6 worm cellular contexts compared by ENCODE assay signal in genomic region chrX:10391174-10391573, ce11.
TF ChIP-seq lines count a peak whose summit lies in the region.

No protein-coding gene starts in this region.

TF ChIP-seq in whole organism, L1 larva, 84 proteins besides CTCF, POLR2A, EP300 and RAD21 (continued from another document):
- TF ChIP-seq C16A3.4 (tag; optimal IDR thresholded peaks at IDR 0.05; lab: Kevin White, UChicago), result peak; percentile 4
- TF ChIP-seq nhr-85 (tag; lab: Kevin White, UChicago), result peak; percentile 72
- TF ChIP-seq nhr-20 (tag; optimal IDR thresholded peaks at IDR 0.05; lab: Kevin White, UChicago), result peak; percentile 19
- TF ChIP-seq efl-1 (optimal IDR thresholded peaks at IDR 0.05; lab: Kevin White, UChicago), result no peak
- peak in 1 of 2 experiments; percentile 84 for TF ChIP-seq efl-1 (GFP tag; optimal IDR thresholded peaks at IDR 0.05 in 1 of 2; lab: Kevin White, UChicago)
- no peak for TF ChIP-seq ceh-88 (GFP tag; IDR thresholded peaks at IDR 0.05; lab: Robert Waterston, UW)
- TF ChIP-seq F16B12.6 (tag; optimal IDR thresholded peaks at IDR 0.05; lab: Kevin White, UChicago), result no peak
- TF ChIP-seq dpl-1 (GFP tag; optimal IDR thresholded peaks at IDR 0.05; lab: Kevin White, UChicago), result peak; percentile 29 to 40 (median 31)

TF ChIP-seq in whole organism, L2 larva, 48 proteins besides CTCF, POLR2A, EP300 and RAD21 (continued from another document):
- no peak for TF ChIP-seq nhr-23 (tag; optimal IDR thresholded peaks at IDR 0.05; lab: Kevin White, UChicago)

TF ChIP-seq in whole organism, L3 larva, 47 proteins besides CTCF, POLR2A, EP300 and RAD21 (continued from another document):
- no peak for TF ChIP-seq nhr-237 (tag; optimal IDR thresholded peaks at IDR 0.05; lab: Kevin White, UChicago)
- no peak for TF ChIP-seq tbx-2 (tag; optimal IDR thresholded peaks at IDR 0.05; lab: Kevin White, UChicago)
- TF ChIP-seq snpc-4 (tag; optimal IDR thresholded peaks at IDR 0.05; lab: Kevin White, UChicago), result peak; percentile 69
- no peak for TF ChIP-seq nhr-43 (tag; optimal IDR thresholded peaks at IDR 0.05; lab: Kevin White, UChicago; ENCODE audit: poor library complexity, severe bottlenecking)
- TF ChIP-seq zag-1 (tag; optimal IDR thresholded peaks at IDR 0.05; lab: Kevin White, UChicago), result no peak
- TF ChIP-seq sea-2 (GFP tag; optimal IDR thresholded peaks at IDR 0.05; lab: Kevin White, UChicago), result no peak
- peak; percentile 86 for TF ChIP-seq nhr-25 (tag; optimal IDR thresholded peaks at IDR 0.05; lab: Kevin White, UChicago)
- TF ChIP-seq nhr-12 (tag; optimal IDR thresholded peaks at IDR 0.05; lab: Kevin White, UChicago), result no peak
- no peak for TF ChIP-seq nhr-76 (tag; optimal IDR thresholded peaks at IDR 0.05; lab: Kevin White, UChicago)
- TF ChIP-seq fkh-2 (tag; optimal IDR thresholded peaks at IDR 0.05; lab: Kevin White, UChicago), result no peak
- TF ChIP-seq aly-2 (tag; optimal IDR thresholded peaks at IDR 0.05; lab: Kevin White, UChicago), result no peak
- no peak for TF ChIP-seq pqm-1 (tag; optimal IDR thresholded peaks at IDR 0.05; lab: Kevin White, UChicago)
TF ChIP-seq in whole organism, L3 larva: peak in this region for 6.

TF ChIP-seq in whole organism, L4 larva, 104 proteins besides CTCF, POLR2A, EP300 and RAD21 (continued from another document):
- TF ChIP-seq tra-1 (GFP tag; IDR thresholded peaks at IDR 0.05; lab: Robert Waterston, UW), result no peak
- no peak for TF ChIP-seq T26A8.4 (GFP tag; IDR thresholded peaks at IDR 0.05; lab: Robert Waterston, UW)
- peak; percentile 80 for TF ChIP-seq dve-1 (tag; optimal IDR thresholded peaks at IDR 0.05; lab: Kevin White, UChicago; ENCODE audit: insufficient read depth)
- TF ChIP-seq hmg-1.1 (GFP tag; IDR thresholded peaks at IDR 0.05; lab: Robert Waterston, UW), result 0 out of 2 replicates have a peak, but pooled peaks have one; percentile 16
- peak; percentile 13 for TF ChIP-seq nhr-77 (tag; optimal IDR thresholded peaks at IDR 0.05; lab: Kevin White, UChicago)
- TF ChIP-seq ceh-32 (tag; optimal IDR thresholded peaks at IDR 0.05; lab: Kevin White, UChicago; ENCODE audit: poor library complexity), result no peak
- peak; percentile 49; the same call in 1 of the 2 replicates for TF ChIP-seq madf-9 (GFP tag; conservative IDR thresholded peaks at IDR 0.05; lab: Robert Waterston, UW)
- peak; percentile 9 for TF ChIP-seq rbr-2 (tag; optimal IDR thresholded peaks at IDR 0.05; lab: Kevin White, UChicago)
TF ChIP-seq in whole organism, L4 larva: peak in this region for 15.

TF ChIP-seq in whole organism, mixed stage, embryonic, 35 proteins besides CTCF, POLR2A, EP300 and RAD21 (continued from another document):
- TF ChIP-seq ceh-83 (GFP tag; optimal IDR thresholded peaks at IDR 0.05; lab: Kevin White, UChicago) (no peak), ztf-11 (tag; optimal IDR thresholded peaks at IDR 0.05; lab: Kevin White, UChicago) (no peak), ham-2 (GFP tag; optimal IDR thresholded peaks at IDR 0.05; lab: Kevin White, UChicago) (peak; percentile 20), ceh-43 (GFP tag; optimal IDR thresholded peaks at IDR 0.05; lab: Kevin White, UChicago) (no peak), unc-62 (GFP tag; optimal IDR thresholded peaks at IDR 0.05; lab: Kevin White, UChicago) (no peak), nhr-237 (tag; optimal IDR thresholded peaks at IDR 0.05; lab: Kevin White, UChicago) (no peak), lsy-2 (tag; optimal IDR thresholded peaks at IDR 0.05; lab: Kevin White, UChicago) (no peak), lin-32 (GFP tag; optimal IDR thresholded peaks at IDR 0.05; lab: Kevin White, UChicago) (no peak), sptf-1 (tag; optimal IDR thresholded peaks at IDR 0.05; lab: Kevin White, UChicago) (no peak), blmp-1 (tag; optimal IDR thresholded peaks at IDR 0.05; lab: Kevin White, UChicago) (peak; percentile 22), unc-120 (tag; optimal IDR thresholded peaks at IDR 0.05; lab: Kevin White, UChicago; ENCODE audit: poor library complexity, severe bottlenecking) (no peak), tbx-8 (GFP tag; optimal IDR thresholded peaks at IDR 0.05; lab: Kevin White, UChicago) (no peak), nhr-28 (tag; optimal IDR thresholded peaks at IDR 0.05; lab: Kevin White, UChicago) (no peak), unc-39 (tag; optimal IDR thresholded peaks at IDR 0.05; lab: Kevin White, UChicago) (no peak), hlh-1 (tag; optimal IDR thresholded peaks at IDR 0.05; lab: Kevin White, UChicago) (no peak)
TF ChIP-seq in whole organism, mixed stage, embryonic: peak in this region for 8.

TF ChIP-seq in whole organism, young adult, 124 proteins besides CTCF, POLR2A, EP300 and RAD21 (continued from another document):
- TF ChIP-seq F52B5.7 (tag; optimal IDR thresholded peaks at IDR 0.05; lab: Kevin White, UChicago) (no peak), fkh-3 (tag; optimal IDR thresholded peaks at IDR 0.05; lab: Kevin White, UChicago) (no peak), nhr-80 (tag; optimal IDR thresholded peaks at IDR 0.05; lab: Kevin White, UChicago) (peak; percentile 28), zim-3 (tag; optimal IDR thresholded peaks at IDR 0.05; lab: Kevin White, UChicago) (no peak), ceh-100 (GFP tag; IDR thresholded peaks at IDR 0.05; lab: Robert Waterston, UW) (no peak), ztf-26 (tag; optimal IDR thresholded peaks at IDR 0.05; lab: Kevin White, UChicago) (peak; percentile 33), nfya-1 (tag; optimal IDR thresholded peaks at IDR 0.05; lab: Kevin White, UChicago; ENCODE audit: borderline replicate concordance, insufficient read depth) (no peak), zfh-2 (GFP tag; conservative IDR thresholded peaks at IDR 0.05; lab: Robert Waterston, UW) (no peak), hmg-1.2 (GFP tag; IDR thresholded peaks at IDR 0.05; lab: Robert Waterston, UW) (no peak), Y79H2A.3 (GFP tag; conservative IDR thresholded peaks at IDR 0.05; lab: Robert Waterston, UW) (no peak), mcd-1 (GFP tag; IDR thresholded peaks at IDR 0.05; lab: Robert Waterston, UW) (peak; percentile 91)
TF ChIP-seq in whole organism, young adult: peak in this region for 6.
